Fruit fly (Drosophila melanogaster) Kc167 (cell line): ENCODE results near the gene aralar1.

Experiments
- Myc ChIP-seq: fragments of >200 bp; optimal IDR thresholded peaks from 2 replicates; lab custom pipeline; 2017; ENCODE audit warnings: missing external identifiers
- Sin3A ChIP-seq: fragments of >200 bp; optimal IDR thresholded peaks from 2 replicates; lab custom pipeline; 2018; ENCODE audit warnings: missing external identifiers
- h ChIP-seq: fragments of >200 bp; optimal IDR thresholded peaks from 3 replicates; lab custom pipeline; 2018; ENCODE audit warnings: missing external identifiers
- insv ChIP-seq: fragments of >200 bp; optimal IDR thresholded peaks from 3 replicates; lab custom pipeline; 2018; ENCODE audit warnings: missing external identifiers
- psq ChIP-seq: fragments of >200 bp; optimal IDR thresholded peaks from 2 replicates; lab custom pipeline; 2017; ENCODE audit warnings: missing external identifiers
- ttk ChIP-seq: sonication (Bioruptor generic); optimal IDR thresholded peaks from 2 replicates; lab custom pipeline; 2017; ENCODE audit warnings: missing external identifiers

aralar1 gene

DNA sequence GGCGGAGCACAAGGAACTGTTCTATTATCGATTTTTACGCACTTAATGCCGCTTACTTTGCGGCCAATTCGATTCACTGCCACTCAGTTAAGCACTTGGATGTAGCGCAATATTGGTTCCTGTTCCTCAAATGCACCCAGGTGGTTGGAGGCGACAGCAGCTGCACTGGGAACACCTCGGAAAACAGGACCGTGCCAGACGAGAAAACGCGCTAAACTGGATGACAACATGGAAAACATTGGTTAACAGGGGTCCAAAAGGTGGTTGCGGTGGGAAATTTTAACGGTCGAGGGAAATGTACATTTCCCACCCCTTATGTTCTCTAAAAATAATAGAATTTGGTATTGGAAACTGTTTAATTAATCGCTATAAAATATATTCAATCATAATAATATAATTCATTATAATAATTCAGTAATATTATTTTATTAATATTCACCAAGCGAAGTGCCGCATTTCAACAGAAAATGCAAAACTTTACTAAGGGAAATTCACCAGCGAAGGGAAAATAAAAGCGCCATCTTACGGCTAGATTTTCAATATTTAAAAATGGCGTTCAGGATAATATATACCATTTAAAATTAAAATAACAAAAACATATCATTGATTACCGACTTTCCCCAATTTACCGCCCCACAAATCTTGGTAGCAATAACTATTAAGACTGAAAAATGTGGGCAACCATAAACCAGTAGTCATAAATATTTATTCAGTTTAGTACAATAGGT, at the start of gene aralar1:
Gene aralar1 (minus strand): TSS at position 51 of the 728 bp plus-strand sequence.
- TF ChIP-seq h (lab: Kevin White, UChicago): no peak
- TF ChIP-seq Sin3A (lab: Kevin White, UChicago): no peak
- no peak for TF ChIP-seq Myc (lab: Kevin White, UChicago)
- no peak for TF ChIP-seq psq (lab: Kevin White, UChicago)
- no peak for TF ChIP-seq insv (lab: Kevin White, UChicago)
- TF ChIP-seq ttk: no peak

DNA sequence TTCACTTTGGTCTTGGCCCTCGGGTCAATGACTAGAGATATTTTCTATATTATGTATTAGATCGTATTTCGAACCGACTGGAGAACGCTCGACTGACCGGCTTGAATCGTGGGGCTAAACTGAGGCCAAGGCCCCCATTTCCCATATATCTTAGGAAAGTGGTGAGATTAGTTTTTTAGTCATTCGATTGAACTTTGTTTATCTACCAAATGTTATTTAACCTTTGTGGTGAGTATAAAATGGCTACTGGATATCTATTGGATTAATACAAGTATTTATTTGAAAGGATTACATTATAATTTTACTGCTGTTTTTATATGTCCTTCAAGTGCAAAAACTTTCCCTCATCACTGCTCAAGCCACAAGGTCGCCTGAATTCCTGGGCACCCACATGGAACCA, 47.7 kb upstream of the aralar1 start, which contains the start of gene CG31371:
Gene CG31371 (minus strand): TSS at position 101 of the 400 bp plus-strand sequence.
- TF ChIP-seq Sin3A (lab: Kevin White, UChicago) (no peak), insv (lab: Kevin White, UChicago) (no peak), psq (lab: Kevin White, UChicago) (no peak), Myc (lab: Kevin White, UChicago) (no peak), ttk (no peak), h (lab: Kevin White, UChicago) (no peak)

dm6 chr3R:30501174-30501573, 45.5 kb upstream of the aralar1 start:
- no peak for TF ChIP-seq h (lab: Kevin White, UChicago)
- no peak for TF ChIP-seq insv (lab: Kevin White, UChicago)
- TF ChIP-seq psq (lab: Kevin White, UChicago): no peak
- TF ChIP-seq Myc (lab: Kevin White, UChicago): no peak
- TF ChIP-seq Sin3A (lab: Kevin White, UChicago): no peak
- TF ChIP-seq ttk: no peak

dm6 chr3R:30500226-30500625, 44.6 kb upstream of the aralar1 start, which contains the start of gene PH4alphaNE1:
Gene PH4alphaNE1, minus strand, starts transcription at chr3R:30500326.
- TF ChIP-seq ttk (no peak), Sin3A (lab: Kevin White, UChicago) (no peak), h (lab: Kevin White, UChicago) (no peak), psq (lab: Kevin White, UChicago) (no peak), Myc (lab: Kevin White, UChicago) (no peak), insv (lab: Kevin White, UChicago) (no peak)

DNA sequence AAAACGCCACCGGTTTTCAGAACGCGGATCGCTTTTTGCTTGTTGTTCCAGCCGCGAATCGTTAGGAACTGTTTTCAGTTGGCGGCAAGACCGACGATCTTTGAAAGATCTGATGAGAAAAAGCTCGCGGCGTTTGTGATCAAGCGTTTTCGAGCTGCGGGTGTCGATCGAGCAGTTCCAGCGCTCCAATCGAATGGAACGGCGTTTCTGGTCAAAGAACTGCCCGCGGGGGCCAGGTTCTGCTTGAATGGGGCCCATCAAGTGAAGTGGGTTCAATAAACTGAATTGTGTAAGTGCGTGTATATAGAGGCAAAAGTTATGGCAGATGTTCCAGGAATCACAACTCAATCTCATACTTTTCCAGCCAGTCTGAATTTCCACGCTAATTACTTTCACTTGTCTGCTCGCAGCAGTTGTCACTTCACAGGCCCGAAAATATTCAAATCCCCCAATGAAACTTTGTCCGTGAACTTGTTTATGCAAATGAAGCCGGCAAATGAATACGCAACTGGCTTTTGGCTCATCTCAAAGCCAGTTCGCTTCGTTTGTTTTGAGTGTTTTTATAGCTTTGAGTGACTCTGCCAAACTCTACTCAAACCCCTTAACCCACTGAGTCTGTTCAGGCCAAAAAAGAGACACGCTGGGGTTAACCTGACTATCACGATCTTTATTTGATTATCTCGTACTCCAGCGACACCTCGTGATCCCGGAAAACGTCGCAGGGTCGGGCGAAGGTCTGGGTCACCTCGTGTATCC, 40.6 kb upstream of the aralar1 start, which contains the start of gene PH4alphaMP:
Gene PH4alphaMP (minus strand): TSS at position 51 of the 756 bp plus-strand sequence.
- TF ChIP-seq insv (lab: Kevin White, UChicago): no peak
- no peak for TF ChIP-seq h (lab: Kevin White, UChicago)
- no peak for TF ChIP-seq psq (lab: Kevin White, UChicago)
- no peak for TF ChIP-seq Sin3A (lab: Kevin White, UChicago)
- no peak for TF ChIP-seq ttk
- no peak for TF ChIP-seq Myc (lab: Kevin White, UChicago)

DNA sequence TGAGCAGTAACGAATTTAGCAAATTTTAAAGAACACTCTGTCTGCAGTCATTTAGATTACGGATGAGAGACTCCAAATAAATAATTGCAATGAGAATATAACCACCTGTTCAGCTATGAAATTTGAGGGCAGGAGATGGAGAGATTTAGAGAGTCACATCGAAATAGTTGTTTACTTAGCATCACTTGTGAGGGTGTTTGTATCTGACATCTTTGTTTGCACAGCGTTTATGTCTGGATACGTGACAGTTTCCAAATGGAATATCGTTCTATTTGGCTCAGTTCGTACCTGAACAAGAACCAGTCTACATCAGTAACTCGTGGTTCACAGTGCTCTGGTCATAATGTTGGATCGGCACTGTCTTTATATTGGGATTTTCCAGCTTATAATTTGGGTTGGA, 34.1 kb upstream of the aralar1 start, which contains the start of gene PH4alphaSG2:
Gene PH4alphaSG2 (plus strand): TSS at position 278 of the 400 bp plus-strand sequence.
- TF ChIP-seq psq (lab: Kevin White, UChicago) (no peak), ttk (no peak), Myc (lab: Kevin White, UChicago) (no peak), insv (lab: Kevin White, UChicago) (no peak), h (lab: Kevin White, UChicago) (no peak)

DNA sequence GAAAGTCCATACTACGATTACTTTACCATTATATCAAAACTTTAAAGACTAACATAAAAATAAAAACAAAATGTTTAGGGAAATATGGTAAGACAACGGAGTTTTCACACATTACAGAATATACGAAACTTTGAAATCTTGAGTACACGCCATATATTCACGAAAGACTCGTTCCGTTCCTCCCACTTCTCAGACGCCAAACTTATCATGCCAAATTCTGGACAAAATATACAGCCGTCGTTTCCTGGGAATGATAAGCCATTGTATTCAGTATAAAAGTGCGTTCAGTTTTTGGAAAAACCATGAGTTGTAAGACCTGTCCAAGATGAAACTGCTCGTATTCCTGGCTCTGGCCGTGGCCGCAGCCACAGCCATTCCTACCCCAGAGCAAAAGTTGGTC, 33.0 kb upstream of the aralar1 start, which contains the start of gene Jon99Fi:
Gene Jon99Fi (plus strand): TSS at position 301 of the 400 bp plus-strand sequence.
- TF ChIP-seq psq (lab: Kevin White, UChicago) (no peak), ttk (no peak), Myc (lab: Kevin White, UChicago) (no peak), Sin3A (lab: Kevin White, UChicago) (no peak), h (lab: Kevin White, UChicago) (no peak), insv (lab: Kevin White, UChicago) (no peak)

dm6 chr3R:30487828-30488227, 32.2 kb upstream of the aralar1 start, which contains the start of gene Jon99Fii:
Gene Jon99Fii, minus strand, starts transcription at chr3R:30487928.
- no peak for TF ChIP-seq ttk
- no peak for TF ChIP-seq Myc (lab: Kevin White, UChicago)
- no peak for TF ChIP-seq Sin3A (lab: Kevin White, UChicago)
- no peak for TF ChIP-seq insv (lab: Kevin White, UChicago)
- TF ChIP-seq psq (lab: Kevin White, UChicago): no peak
- no peak for TF ChIP-seq h (lab: Kevin White, UChicago)

DNA sequence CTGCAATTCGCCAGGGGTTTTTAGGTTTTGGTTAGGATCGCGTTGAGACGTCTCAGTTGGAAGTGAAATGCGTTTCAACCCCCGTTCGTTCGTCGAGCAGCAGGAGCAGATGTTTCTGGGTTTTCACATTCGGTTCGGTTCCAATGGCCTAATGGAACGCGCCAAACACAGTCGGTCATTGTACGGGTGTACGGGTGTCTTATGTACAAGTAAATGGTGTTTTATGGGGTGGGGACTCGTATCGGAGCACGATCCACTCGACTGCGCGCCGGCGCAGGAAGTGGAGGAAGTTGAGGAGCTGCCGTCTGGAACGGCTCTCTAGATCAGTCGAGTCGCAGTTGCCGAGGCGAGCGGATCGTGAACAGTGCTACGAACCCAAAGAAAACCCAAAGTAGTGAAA, 20.7 kb upstream of the aralar1 start, which contains the start of gene spdo:
Gene spdo (plus strand): TSS at position 318 of the 400 bp plus-strand sequence.
- no peak for TF ChIP-seq h (lab: Kevin White, UChicago)
- no peak for TF ChIP-seq Myc (lab: Kevin White, UChicago)
- TF ChIP-seq psq (lab: Kevin White, UChicago): no peak
- no peak for TF ChIP-seq ttk
- no peak for TF ChIP-seq Sin3A (lab: Kevin White, UChicago)
- no peak for TF ChIP-seq insv (lab: Kevin White, UChicago)

DNA sequence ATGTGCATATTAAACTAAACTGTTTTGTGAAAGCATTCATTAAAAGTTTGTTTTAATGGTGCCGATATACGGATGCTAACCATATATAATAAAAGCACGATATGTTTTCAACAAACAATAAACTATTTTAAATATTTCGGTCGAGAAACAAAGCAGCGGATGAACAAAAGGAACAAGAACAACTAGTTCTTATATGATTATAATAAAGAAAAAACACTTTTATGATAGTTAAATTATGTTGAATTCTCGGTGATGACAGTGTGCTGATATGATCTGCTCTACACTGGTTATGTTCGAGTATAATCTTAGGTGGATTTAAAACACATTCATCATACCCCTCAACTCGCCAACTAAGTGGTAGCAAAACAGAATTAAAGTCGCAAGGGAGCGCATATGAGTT, 20.2 kb upstream of the aralar1 start:
- TF ChIP-seq insv (lab: Kevin White, UChicago) (no peak), psq (lab: Kevin White, UChicago) (no peak), Sin3A (lab: Kevin White, UChicago) (no peak), h (lab: Kevin White, UChicago) (no peak), ttk (no peak), Myc (lab: Kevin White, UChicago) (no peak)

- TF ChIP-seq insv (lab: Kevin White, UChicago) (no peak), Sin3A (lab: Kevin White, UChicago) (no peak), h (lab: Kevin White, UChicago) (no peak), psq (lab: Kevin White, UChicago) (no peak), Myc (lab: Kevin White, UChicago) (no peak), ttk (no peak)
These were observed 19.1 kb upstream of the aralar1 start for dm6 chr3R:30474667-30475213.
